Worm (Caenorhabditis elegans) whole organism, L1 larva: Measurements from ENCODE around the gene slc-17.4.

Experiments used
- C04F5.9 ChIP-seq: sonication (generic microtip); optimal IDR thresholded peaks from 2 replicates; lab custom pipeline; 2016; ENCODE audit warnings: missing genetic modification characterization, missing compliant biosample characterization
- C16A3.4 ChIP-seq: fragments of 150-350 bp; optimal IDR thresholded peaks from 2 replicates; lab custom pipeline; 2014; ENCODE audit warnings: missing biosample characterization, missing genetic modification characterization
- C34B4.2 ChIP-seq: sonication (generic microtip); optimal IDR thresholded peaks from 2 replicates; lab custom pipeline; 2017; ENCODE audit warnings: mild to moderate bottlenecking, missing genetic modification characterization, missing compliant biosample characterization
- Y116A8C.19 ChIP-seq: sonication (generic microtip); optimal IDR thresholded peaks from 2 replicates; lab custom pipeline; 2016; ENCODE audit warnings: missing compliant biosample characterization, missing genetic modification characterization, borderline replicate concordance
- ama-1 ChIP-seq: fragments of 150-350 bp; optimal IDR thresholded peaks from 2 replicates; lab custom pipeline; 2014
- blmp-1 ChIP-seq: fragments of 150-350 bp; optimal IDR thresholded peaks from 2 replicates; lab custom pipeline; 2014; ENCODE audit warnings: missing biosample characterization, missing genetic modification characterization
- ceh-63 ChIP-seq: fragments of 200-800 bp; sonication (Bioruptor generic); optimal IDR thresholded peaks from 2 replicates; lab custom pipeline; 2018; ENCODE audit warnings: mild to moderate bottlenecking, missing genetic modification characterization, missing compliant biosample characterization
- ceh-8 ChIP-seq: fragments of 200-800 bp; sonication (Bioruptor generic); optimal IDR thresholded peaks from 2 replicates; lab custom pipeline; 2018; ENCODE audit warnings: mild to moderate bottlenecking, missing genetic modification characterization, moderate library complexity, missing compliant biosample characterization
- ceh-82 ChIP-seq, 3 experiments: fragments of 150-350 bp in 1 of 3; sonication (generic microtip) in 2 of 3; optimal IDR thresholded peaks; 2 replicates each; lab custom pipeline; 2014 to 2017; ENCODE audit warnings: missing biosample characterization in 3 of 3, missing genetic modification characterization in 3 of 3
- ces-1 ChIP-seq: fragments of 150-350 bp; optimal IDR thresholded peaks from 2 replicates; lab custom pipeline; 2014; ENCODE audit warnings: missing biosample characterization, missing genetic modification reagents, missing genetic modification characterization
- dpl-1 ChIP-seq, 3 experiments: fragments of 150-350 bp in 2 of 3; sonication (generic microtip) in 1 of 3; optimal IDR thresholded peaks; 2 replicates each; lab custom pipeline; 2014 to 2017; ENCODE audit warnings: missing biosample characterization in 3 of 3, missing genetic modification characterization in 3 of 3, missing genetic modification reagents in 3 of 3
- efl-3 ChIP-seq: fragments of 200-800 bp; sonication (Bioruptor generic); optimal IDR thresholded peaks from 2 replicates; lab custom pipeline; 2018; ENCODE audit warnings: mild to moderate bottlenecking, missing genetic modification characterization, missing compliant biosample characterization
- egl-13 ChIP-seq: sonication (generic microtip); optimal IDR thresholded peaks from 2 replicates; lab custom pipeline; 2016; ENCODE audit warnings: missing genotype, missing genetic modification reagents, missing genetic modification characterization, missing compliant biosample characterization
- elt-2 ChIP-seq: sonication (generic microtip); optimal IDR thresholded peaks from 2 replicates; lab custom pipeline; 2016; ENCODE audit warnings: missing genetic modification characterization, mild to moderate bottlenecking, inconsistent platforms, missing compliant biosample characterization, missing genetic modification reagents
- ets-5 ChIP-seq: fragments of 200-800 bp; sonication (Bioruptor generic); IDR thresholded peaks from 2 replicates; pipeline ENCODE4 v1.3.6; 2022; ENCODE audit warnings: missing genetic modification characterization, missing compliant biosample characterization
- fkh-8 ChIP-seq: sonication (generic microtip); optimal IDR thresholded peaks from 2 replicates; lab custom pipeline; 2016; ENCODE audit warnings: mild to moderate bottlenecking, missing genetic modification characterization, missing compliant biosample characterization
- grh-1 ChIP-seq: fragments of 200-800 bp; sonication (Bioruptor generic); IDR thresholded peaks from 2 replicates; pipeline ENCODE4 v1.3.6; 2022; ENCODE audit warnings: missing genetic modification reagents, missing genetic modification characterization, missing compliant biosample characterization
- hlh-17 ChIP-seq: fragments of 200-800 bp; sonication (Bioruptor generic); optimal IDR thresholded peaks from 2 replicates; lab custom pipeline; 2018; ENCODE audit warnings: missing genetic modification characterization, mild to moderate bottlenecking, missing compliant biosample characterization, moderate library complexity, borderline replicate concordance
- hlh-4 ChIP-seq: sonication (generic microtip); optimal IDR thresholded peaks from 2 replicates; lab custom pipeline; 2016; ENCODE audit warnings: mild to moderate bottlenecking, missing genetic modification characterization, missing compliant biosample characterization
- hpl-2 ChIP-seq: fragments of 150-350 bp; optimal IDR thresholded peaks from 2 replicates; lab custom pipeline; 2014; ENCODE audit warnings: missing biosample characterization, missing genetic modification reagents, missing genetic modification characterization
- irx-1 ChIP-seq: sonication (generic microtip); optimal IDR thresholded peaks from 2 replicates; lab custom pipeline; 2016; ENCODE audit warnings: missing genetic modification characterization, missing compliant biosample characterization
- jun-1 ChIP-seq: fragments of 150-350 bp; optimal IDR thresholded peaks from 2 replicates; lab custom pipeline; 2014; ENCODE audit warnings: missing biosample characterization, missing genetic modification reagents, missing genetic modification characterization
- lin-13 ChIP-seq: fragments of 150-350 bp; optimal IDR thresholded peaks from 2 replicates; lab custom pipeline; 2014; ENCODE audit warnings: missing biosample characterization, missing genetic modification reagents, missing genetic modification characterization
- lin-14 ChIP-seq: fragments of 200-800 bp; sonication (Bioruptor generic); optimal IDR thresholded peaks from 2 replicates; lab custom pipeline; 2018; ENCODE audit warnings: mild to moderate bottlenecking, missing genetic modification characterization, moderate library complexity, missing compliant biosample characterization
- lin-15B ChIP-seq: fragments of 150-350 bp; sonication (generic microtip); optimal IDR thresholded peaks from 3 replicates; lab custom pipeline; 2014; ENCODE audit warnings: missing biosample characterization, missing genetic modification characterization
- lin-35 ChIP-seq, 2 experiments: fragments of 150-350 bp; optimal IDR thresholded peaks; 2 replicates each; lab custom pipeline; 2014; ENCODE audit warnings: missing biosample characterization in 2 of 2, missing genetic modification characterization in 2 of 2, missing genetic modification reagents in 2 of 2
- lin-39 ChIP-seq: fragments of 150-350 bp; optimal IDR thresholded peaks from 2 replicates; lab custom pipeline; 2014; ENCODE audit warnings: missing biosample characterization, missing genetic modification reagents, missing genetic modification characterization
- mep-1 ChIP-seq: fragments of 150-350 bp; optimal IDR thresholded peaks from 2 replicates; lab custom pipeline; 2014; ENCODE audit warnings: missing biosample characterization, missing genetic modification characterization
- nhr-11 ChIP-seq: fragments of 150-350 bp; optimal IDR thresholded peaks from 2 replicates; lab custom pipeline; 2014; ENCODE audit warnings: missing biosample characterization, missing genetic modification characterization
- nhr-19 ChIP-seq: fragments of 200-800 bp; sonication (Bioruptor generic); conservative IDR thresholded peaks from 2 replicates; pipeline ENCODE4 v1.3.6; 2022; ENCODE audit warnings: missing genetic modification characterization, missing compliant biosample characterization
- nhr-20 ChIP-seq: sonication (generic microtip); optimal IDR thresholded peaks from 2 replicates; lab custom pipeline; 2016; ENCODE audit warnings: mild to moderate bottlenecking, missing genetic modification characterization, missing compliant biosample characterization
- nhr-28 ChIP-seq: fragments of 150-350 bp; optimal IDR thresholded peaks from 2 replicates; lab custom pipeline; 2014; ENCODE audit warnings: missing biosample characterization, missing genetic modification characterization
- nhr-47 ChIP-seq: sonication (generic microtip); optimal IDR thresholded peaks from 2 replicates; lab custom pipeline; 2016; ENCODE audit warnings: mild to moderate bottlenecking, missing genetic modification characterization, moderate library complexity, missing compliant biosample characterization
- nhr-76 ChIP-seq: sonication (generic microtip); optimal IDR thresholded peaks from 2 replicates; lab custom pipeline; 2017; ENCODE audit warnings: missing biosample characterization, missing genetic modification characterization
- nhr-77 ChIP-seq: fragments of 150-350 bp; optimal IDR thresholded peaks from 2 replicates; lab custom pipeline; 2014; ENCODE audit warnings: missing biosample characterization, missing genetic modification characterization
- nhr-90 ChIP-seq: sonication (generic microtip); optimal IDR thresholded peaks from 2 replicates; lab custom pipeline; 2016; ENCODE audit warnings: mild to moderate bottlenecking, missing genetic modification characterization, missing compliant biosample characterization; ENCODE audit not compliant: poor library complexity
- pag-3 ChIP-seq: sonication (generic microtip); optimal IDR thresholded peaks from 2 replicates; lab custom pipeline; 2017; ENCODE audit warnings: missing genetic modification characterization, mild to moderate bottlenecking, missing compliant biosample characterization, antibody characterized with exemption, borderline replicate concordance; ENCODE audit not compliant: insufficient read depth
- pax-3 ChIP-seq: fragments of 200-800 bp; sonication (Bioruptor generic); optimal IDR thresholded peaks from 2 replicates; lab custom pipeline; 2018; ENCODE audit warnings: mild to moderate bottlenecking, missing genetic modification characterization, moderate library complexity, missing compliant biosample characterization
- pqm-1 ChIP-seq: sonication (generic microtip); optimal IDR thresholded peaks from 3 replicates; lab custom pipeline; 2017; ENCODE audit warnings: missing biosample characterization, missing genetic modification characterization
- skn-1 ChIP-seq: fragments of 150-350 bp; optimal IDR thresholded peaks from 2 replicates; lab custom pipeline; 2014; ENCODE audit warnings: missing biosample characterization, missing genetic modification characterization
- snu-23 ChIP-seq: sonication (generic microtip); optimal IDR thresholded peaks from 2 replicates; lab custom pipeline; 2016; ENCODE audit warnings: missing genetic modification characterization, missing compliant biosample characterization
- swsn-7 ChIP-seq: sonication (generic microtip); optimal IDR thresholded peaks from 2 replicates; lab custom pipeline; 2016; ENCODE audit warnings: missing genetic modification characterization, missing compliant biosample characterization
- tlp-1 ChIP-seq: fragments of 150-350 bp; optimal IDR thresholded peaks from 2 replicates; lab custom pipeline; 2014; ENCODE audit warnings: missing biosample characterization, missing genetic modification characterization
- unc-30 ChIP-seq: sonication (generic microtip); optimal IDR thresholded peaks from 2 replicates; lab custom pipeline; 2017; ENCODE audit warnings: missing biosample characterization, missing genetic modification characterization
- unc-62 ChIP-seq: fragments of 150-350 bp; optimal IDR thresholded peaks from 2 replicates; lab custom pipeline; 2014; ENCODE audit warnings: missing biosample characterization, missing genetic modification reagents, missing genetic modification characterization
- unc-86 ChIP-seq: sonication (generic microtip); optimal IDR thresholded peaks from 2 replicates; lab custom pipeline; 2016; ENCODE audit warnings: missing genetic modification characterization, missing compliant biosample characterization
- unc-98 ChIP-seq: fragments of 200-800 bp; sonication (Bioruptor generic); IDR thresholded peaks from 2 replicates; pipeline ENCODE4 v1.3.6; 2022; ENCODE audit warnings: missing genetic modification characterization, missing compliant biosample characterization
- vab-15 ChIP-seq: sonication (generic microtip); optimal IDR thresholded peaks from 2 replicates; lab custom pipeline; 2017; ENCODE audit warnings: missing genotype, mild to moderate bottlenecking, missing genetic modification characterization, missing compliant biosample characterization
- zag-1 ChIP-seq: fragments of 150-350 bp; optimal IDR thresholded peaks from 2 replicates; lab custom pipeline; 2014; ENCODE audit warnings: missing biosample characterization, missing genetic modification characterization
- zip-4 ChIP-seq: fragments of 200-800 bp; sonication (Bioruptor generic); optimal IDR thresholded peaks from 2 replicates; lab custom pipeline; 2018; ENCODE audit warnings: mild to moderate bottlenecking, missing genetic modification characterization, moderate library complexity, missing compliant biosample characterization
- ztf-11 ChIP-seq, 2 experiments: sonication (generic microtip); optimal IDR thresholded peaks; 2 replicates each; lab custom pipeline; 2016 to 2017; ENCODE audit warnings: missing genetic modification characterization in 2 of 2, missing biosample characterization in 1 of 2, missing compliant biosample characterization in 1 of 2
- ztf-4 ChIP-seq: fragments of 150-350 bp; optimal IDR thresholded peaks from 2 replicates; lab custom pipeline; 2014; ENCODE audit warnings: missing biosample characterization, missing genetic modification characterization

slc-17.4 gene

DNA sequence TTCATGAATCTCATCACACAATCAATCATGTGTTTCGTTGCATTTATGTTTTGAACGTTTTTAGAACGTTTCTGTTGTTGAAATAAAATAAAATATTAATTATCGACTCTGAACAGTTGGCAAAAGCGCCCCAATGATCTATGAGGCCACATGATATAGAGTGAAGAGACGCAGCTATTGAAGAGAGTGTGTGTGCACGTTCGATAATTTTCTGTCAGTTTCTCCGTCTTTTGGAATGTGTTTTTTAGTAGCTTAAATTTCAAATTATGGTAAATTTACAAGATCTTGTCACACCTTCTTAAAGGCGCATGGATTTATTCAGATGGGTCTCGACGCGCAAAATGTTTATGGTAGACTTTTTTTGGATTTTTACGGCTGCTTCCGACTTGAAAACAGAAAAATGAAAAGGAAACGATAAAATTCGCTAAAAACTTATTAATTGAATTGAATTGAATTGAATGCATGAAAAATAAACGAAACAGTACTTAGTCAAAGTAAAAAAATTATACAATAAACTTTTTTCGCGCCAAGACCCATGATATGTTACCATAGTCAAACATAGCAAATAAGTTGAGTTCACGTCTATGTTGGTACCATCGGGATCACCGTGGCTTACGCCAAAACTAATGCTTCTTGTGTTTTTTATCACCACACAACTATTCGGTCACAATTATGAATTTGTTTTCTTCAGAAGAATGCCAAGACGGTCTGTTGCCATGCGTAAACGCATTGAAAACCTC, 42.2 kb upstream of the slc-17.4 start, which contains the start of gene C49C3.15:
Gene C49C3.15 (plus strand): TSS at position 690 of the 740 bp plus-strand sequence.
- TF ChIP-seq unc-62 (no peak), irx-1 (tag; lab: Kevin White, UChicago) (no peak), efl-3 (GFP tag; lab: Kevin White, UChicago) (no peak), ces-1 (GFP tag; lab: Kevin White, UChicago) (no peak), hlh-17 (GFP tag; lab: Kevin White, UChicago) (no peak), egl-13 (no peak), Y116A8C.19 (no peak), skn-1 (no peak), lin-14 (GFP tag; lab: Kevin White, UChicago) (peak; percentile 63), snu-23 (GFP tag; lab: Kevin White, UChicago) (peak; percentile 30), fkh-8 (tag; lab: Kevin White, UChicago) (no peak), nhr-11 (tag; lab: Kevin White, UChicago) (no peak), lin-39 (tag; lab: Kevin White, UChicago) (no peak), unc-86 (no peak), elt-2 (tag; lab: Kevin White, UChicago) (no peak), C34B4.2 (tag; lab: Kevin White, UChicago) (no peak), vab-15 (tag; lab: Kevin White, UChicago) (no peak), ztf-4 (tag; lab: Kevin White, UChicago) (no peak), zag-1 (tag; lab: Kevin White, UChicago) (no peak), ceh-63 (no peak), lin-35 (GFP tag; optimal IDR thresholded peaks at IDR 0.05; lab: Kevin White, UChicago) (peak in 1 of 2 experiments; percentile 51), pqm-1 (tag; lab: Kevin White, UChicago) (no peak), pag-3 (no peak), ceh-82 (tag; optimal IDR thresholded peaks at IDR 0.05; lab: Kevin White, UChicago) (no peak), ztf-11 (tag; optimal IDR thresholded peaks at IDR 0.05; lab: Kevin White, UChicago) (no peak), ceh-8 (no peak), nhr-76 (no peak), zip-4 (GFP tag; lab: Kevin White, UChicago) (no peak), tlp-1 (tag; lab: Kevin White, UChicago) (no peak), ama-1 (lab: Kevin White, UChicago) (no peak), hlh-4 (no peak), hpl-2 (GFP tag; lab: Kevin White, UChicago) (no peak), nhr-19 (no peak), nhr-90 (tag; lab: Kevin White, UChicago) (no peak), swsn-7 (tag; lab: Kevin White, UChicago) (no peak), unc-98 (GFP tag; lab: Robert Waterston, UW) (no peak), lin-13 (no peak), grh-1 (GFP tag; lab: Robert Waterston, UW) (no peak), mep-1 (tag; lab: Kevin White, UChicago) (peak; percentile 48), nhr-77 (tag; lab: Kevin White, UChicago) (no peak), nhr-47 (no peak), lin-15B (tag; lab: Kevin White, UChicago) (no peak), blmp-1 (tag; lab: Kevin White, UChicago) (no peak), nhr-28 (tag; lab: Kevin White, UChicago) (no peak), unc-30 (tag; lab: Kevin White, UChicago) (no peak), ets-5 (no peak), jun-1 (tag; lab: Kevin White, UChicago) (no peak), C16A3.4 (no peak), pax-3 (tag; lab: Kevin White, UChicago) (no peak), dpl-1 (GFP tag; optimal IDR thresholded peaks at IDR 0.05; lab: Kevin White, UChicago) (peak in 1 of 3 experiments; percentile 21), nhr-20 (no peak), C04F5.9 (tag; lab: Kevin White, UChicago) (no peak)
